Worm (Caenorhabditis elegans): Measurements from ENCODE around the gene sru-44.

Gene sru-44

ce11 chrV:16488172-16488571, 20.4 kb upstream of the sru-44 start, which contains the start of gene sqst-4:
Gene sqst-4 (plus strand): TSS chrV:16488472.
- TF ChIP-seq ztf-11 (tag; optimal IDR thresholded peaks at IDR 0.05) (no peak), hlh-4 (tag; optimal IDR thresholded peaks at IDR 0.05) (no peak)

DNA sequence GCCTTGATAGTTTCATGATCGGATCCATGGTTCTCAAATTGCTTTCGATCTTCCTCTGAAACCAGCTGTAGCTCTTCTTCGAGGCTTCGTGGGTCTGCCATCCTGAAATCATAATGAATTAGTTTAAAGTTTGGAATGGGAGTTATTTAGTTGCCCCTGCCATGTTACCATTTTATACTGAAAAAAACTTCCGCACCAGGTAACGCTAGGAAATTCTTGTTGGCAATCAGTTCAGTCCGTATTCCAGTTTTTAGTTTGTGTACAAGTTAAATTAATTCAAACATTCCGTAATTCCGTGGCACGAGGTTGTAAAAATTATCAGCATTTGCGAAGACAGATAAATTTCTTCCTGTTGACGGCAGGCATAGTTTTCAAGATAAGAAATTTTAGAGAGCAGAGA, 19.7 kb upstream of the sru-44 start, which contains the start of gene Y32B12A.5:
Gene Y32B12A.5 (minus strand): TSS at position 101 of the 400 bp plus-strand sequence.
- TF ChIP-seq efl-3 (GFP tag; optimal IDR thresholded peaks at IDR 0.05) (no peak), nhr-47 (tag; optimal IDR thresholded peaks at IDR 0.05) (no peak), mab-9 (GFP tag; IDR thresholded peaks at IDR 0.05) (no peak), nhr-85 (tag) (no peak), tbx-2 (tag; optimal IDR thresholded peaks at IDR 0.05) (no peak)

- TF ChIP-seq nhr-77 (tag; optimal IDR thresholded peaks at IDR 0.05) (no peak), ces-1 (GFP tag; optimal IDR thresholded peaks at IDR 0.05) (no peak), snpc-4 (tag; optimal IDR thresholded peaks at IDR 0.05) (no peak), ztf-4 (tag; optimal IDR thresholded peaks at IDR 0.05) (no peak), ceh-82 (tag; optimal IDR thresholded peaks at IDR 0.05) (no peak), elt-2 (tag; optimal IDR thresholded peaks at IDR 0.05) (no peak), pax-3 (tag; optimal IDR thresholded peaks at IDR 0.05) (no peak), pag-3 (tag; optimal IDR thresholded peaks at IDR 0.05; ENCODE audit: borderline replicate concordance, insufficient read depth) (no peak), ama-1 (optimal IDR thresholded peaks at IDR 0.05) (no peak), sup-37 (GFP tag; optimal IDR thresholded peaks at IDR 0.05) (no peak)
These were observed 15.9 kb upstream of the sru-44 start, which contains the start of gene srh-139 for ce11 chrV:16483681-16484080. Gene srh-139 (plus strand): TSS chrV:16483981.

- TF ChIP-seq ztf-11 (tag; optimal IDR thresholded peaks at IDR 0.05), result no peak
- TF ChIP-seq ets-5 (GFP tag; IDR thresholded peaks at IDR 0.05), result no peak
- no peak for TF ChIP-seq dpl-1 (GFP tag; optimal IDR thresholded peaks at IDR 0.05)
These were observed 15.3 kb upstream of the sru-44 start, which contains the start of gene F57E7.2 for ce11 chrV:16483044-16483443. Gene F57E7.2 (minus strand): TSS chrV:16483144.

ce11 chrV:16480919-16481630, 13.3 kb upstream of the sru-44 start, which contains the start of the genes F57E7.4 and spig-6:
Gene F57E7.4 (minus strand): TSS chrV:16481019.
Gene spig-6 (plus strand): TSS chrV:16481580.
- TF ChIP-seq nhr-19 (GFP tag; conservative IDR thresholded peaks at IDR 0.05) (no peak), mab-9 (GFP tag; IDR thresholded peaks at IDR 0.05) (no peak), fkh-8 (tag; optimal IDR thresholded peaks at IDR 0.05) (no peak), jun-1 (tag; optimal IDR thresholded peaks at IDR 0.05) (no peak), aha-1 (tag; optimal IDR thresholded peaks at IDR 0.05) (no peak), aly-2 (tag; optimal IDR thresholded peaks at IDR 0.05) (no peak), blmp-1 (tag; optimal IDR thresholded peaks at IDR 0.05) (no peak), egl-13 (tag; optimal IDR thresholded peaks at IDR 0.05) (no peak), irx-1 (tag; optimal IDR thresholded peaks at IDR 0.05) (no peak), ceh-82 (tag; optimal IDR thresholded peaks at IDR 0.05) (no peak), unc-130 (tag; optimal IDR thresholded peaks at IDR 0.05) (no peak), ztf-4 (tag; optimal IDR thresholded peaks at IDR 0.05) (no peak), nhr-237 (tag; optimal IDR thresholded peaks at IDR 0.05) (no peak), ces-1 (GFP tag; optimal IDR thresholded peaks at IDR 0.05) (no peak), lin-35 (GFP tag; optimal IDR thresholded peaks at IDR 0.05) (no peak)

DNA sequence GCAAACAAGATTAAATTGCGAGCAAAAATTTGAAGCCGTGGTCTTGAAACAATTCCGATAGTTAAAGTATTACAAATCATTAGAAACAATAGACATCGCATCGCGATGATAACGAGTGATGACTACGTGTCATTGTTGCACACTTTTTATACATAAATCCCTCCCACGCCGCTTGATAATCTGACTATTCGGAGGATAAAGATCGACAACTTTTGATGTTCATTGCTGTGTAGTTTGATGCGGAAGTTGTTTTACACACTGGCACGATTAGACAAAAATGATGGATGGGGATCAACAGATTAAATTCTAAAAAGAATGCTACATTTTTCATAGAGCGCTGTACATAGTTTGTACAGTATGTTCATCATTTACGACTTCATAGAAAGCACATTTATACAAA, 11.5 kb upstream of the sru-44 start, which contains the start of gene T08G3.11:
Gene T08G3.11 (minus strand): TSS at position 101 of the 400 bp plus-strand sequence.
- TF ChIP-seq efl-1 (optimal IDR thresholded peaks at IDR 0.05) (no peak), efl-1 (GFP tag; optimal IDR thresholded peaks at IDR 0.05 in 1 of 2) (peak in 1 of 2 experiments; percentile 16), nhr-19 (GFP tag; conservative IDR thresholded peaks at IDR 0.05) (no peak), pax-3 (tag; optimal IDR thresholded peaks at IDR 0.05) (no peak)
